Worm (Caenorhabditis elegans) whole organism, L3 larva: ENCODE measurements around the gene H40L08.9.

Experiments used
- R02D3.7 ChIP-seq: fragments of 150-350 bp; optimal IDR thresholded peaks from 2 replicates; lab custom pipeline; 2014; ENCODE audit warnings: missing biosample characterization, missing genetic modification characterization
- ZK546.5 ChIP-seq: sonication (generic microtip); optimal IDR thresholded peaks from 2 replicates; lab custom pipeline; 2017; ENCODE audit warnings: missing biosample characterization, missing genetic modification characterization
- ama-1 ChIP-seq: fragments of 150-350 bp; optimal IDR thresholded peaks from 2 replicates; lab custom pipeline; 2018
- ceh-16 ChIP-seq: sonication (generic microtip); optimal IDR thresholded peaks from 2 replicates; lab custom pipeline; 2017; ENCODE audit warnings: missing biosample characterization, missing genetic modification characterization
- ceh-28 ChIP-seq: fragments of 150-350 bp; optimal IDR thresholded peaks from 2 replicates; lab custom pipeline; 2014; ENCODE audit warnings: missing biosample characterization, missing genetic modification reagents, missing genetic modification characterization
- ceh-82 ChIP-seq: fragments of 150-350 bp; optimal IDR thresholded peaks from 2 replicates; lab custom pipeline; 2014; ENCODE audit warnings: missing biosample characterization, missing genetic modification characterization
- ceh-9 ChIP-seq: sonication (generic microtip); optimal IDR thresholded peaks from 2 replicates; lab custom pipeline; 2018; ENCODE audit warnings: missing biosample characterization, missing genetic modification characterization
- daf-12 ChIP-seq: fragments of 150-350 bp; optimal IDR thresholded peaks from 2 replicates; lab custom pipeline; 2014; ENCODE audit warnings: missing biosample characterization, missing genetic modification reagents, missing genetic modification characterization
- egl-27 ChIP-seq: sonication (generic microtip); optimal IDR thresholded peaks from 4 replicates; lab custom pipeline; 2017; ENCODE audit warnings: missing biosample characterization, missing genetic modification reagents, missing genetic modification characterization
- egl-5 ChIP-seq: fragments of 150-350 bp; optimal IDR thresholded peaks from 2 replicates; lab custom pipeline; 2017; ENCODE audit warnings: missing biosample characterization, missing genetic modification reagents, missing genetic modification characterization, inconsistent platforms
- elt-1 ChIP-seq: fragments of 150-350 bp; optimal IDR thresholded peaks from 2 replicates; lab custom pipeline; 2014; ENCODE audit warnings: missing biosample characterization, missing genetic modification characterization
- elt-2 ChIP-seq: sonication (generic microtip); optimal IDR thresholded peaks from 2 replicates; lab custom pipeline; 2016; ENCODE audit warnings: missing genetic modification reagents, mild to moderate bottlenecking, missing genetic modification characterization, missing compliant biosample characterization
- elt-3 ChIP-seq, 3 experiments: fragments of 150-350 bp in 1 of 3; sonication (generic microtip) in 2 of 3; optimal IDR thresholded peaks; 2 replicates in 2 of 3; 4 replicates in 1 of 3; lab custom pipeline; 2014 to 2017; ENCODE audit warnings: missing biosample characterization in 3 of 3, missing genetic modification characterization in 3 of 3
- eor-1 ChIP-seq, 2 experiments: fragments of 150-350 bp; optimal IDR thresholded peaks; 2 replicates each; lab custom pipeline; 2014 to 2018; ENCODE audit warnings: missing biosample characterization in 2 of 2, missing genetic modification characterization in 2 of 2
- fkh-10 ChIP-seq: sonication (generic microtip); optimal IDR thresholded peaks from 2 replicates; lab custom pipeline; 2017; ENCODE audit warnings: missing biosample characterization, missing genetic modification reagents, missing genetic modification characterization
- fkh-2 ChIP-seq: fragments of 150-350 bp; optimal IDR thresholded peaks from 2 replicates; lab custom pipeline; 2014; ENCODE audit warnings: missing biosample characterization, missing genetic modification reagents, missing genetic modification characterization
- fos-1 ChIP-seq: fragments of 150-350 bp; optimal IDR thresholded peaks from 2 replicates; lab custom pipeline; 2014; ENCODE audit warnings: missing biosample characterization, missing genetic modification characterization
- hmg-11 ChIP-seq: sonication (generic microtip); optimal IDR thresholded peaks from 2 replicates; lab custom pipeline; 2016; ENCODE audit warnings: missing genetic modification characterization, missing compliant biosample characterization
- jun-1 ChIP-seq: fragments of 150-350 bp; optimal IDR thresholded peaks from 2 replicates; lab custom pipeline; 2014; ENCODE audit warnings: missing biosample characterization, missing genetic modification reagents, missing genetic modification characterization
- lin-15B ChIP-seq: fragments of 150-350 bp; optimal IDR thresholded peaks from 2 replicates; lab custom pipeline; 2014; ENCODE audit warnings: missing biosample characterization, missing genetic modification characterization
- lin-39 ChIP-seq: fragments of 150-350 bp; optimal IDR thresholded peaks from 2 replicates; lab custom pipeline; 2018; ENCODE audit warnings: missing biosample characterization, missing genetic modification reagents, missing genetic modification characterization
- lsy-12 ChIP-seq: sonication (generic microtip); optimal IDR thresholded peaks from 2 replicates; lab custom pipeline; 2016; ENCODE audit warnings: mild to moderate bottlenecking, missing genetic modification characterization, missing compliant biosample characterization
- mml-1 ChIP-seq: fragments of 150-350 bp; sonication (generic microtip); optimal IDR thresholded peaks from 3 replicates; lab custom pipeline; 2014; ENCODE audit warnings: missing biosample characterization, missing genetic modification characterization
- nfya-1 ChIP-seq: sonication (generic microtip); optimal IDR thresholded peaks from 2 replicates; lab custom pipeline; 2017; ENCODE audit warnings: missing genetic modification characterization, mild to moderate bottlenecking, missing compliant biosample characterization, antibody characterized with exemption, moderate library complexity; ENCODE audit not compliant: insufficient read depth
- nhr-11 ChIP-seq: fragments of 150-350 bp; optimal IDR thresholded peaks from 2 replicates; lab custom pipeline; 2014; ENCODE audit warnings: missing biosample characterization, missing genetic modification characterization
- nhr-23 ChIP-seq: fragments of 150-350 bp; optimal IDR thresholded peaks from 2 replicates; lab custom pipeline; 2014; ENCODE audit warnings: missing biosample characterization, missing genetic modification reagents, missing genetic modification characterization
- nhr-237 ChIP-seq: fragments of 150-350 bp; optimal IDR thresholded peaks from 2 replicates; lab custom pipeline; 2014; ENCODE audit warnings: missing biosample characterization, missing genetic modification characterization
- nhr-25 ChIP-seq: sonication (generic microtip); optimal IDR thresholded peaks from 2 replicates; lab custom pipeline; 2017; ENCODE audit warnings: missing biosample characterization, missing genetic modification characterization
- nhr-28 ChIP-seq: fragments of 150-350 bp; optimal IDR thresholded peaks from 2 replicates; lab custom pipeline; 2014; ENCODE audit warnings: missing biosample characterization, missing genetic modification characterization
- nhr-43 ChIP-seq: sonication (generic microtip); optimal IDR thresholded peaks from 2 replicates; lab custom pipeline; 2016; ENCODE audit warnings: mild to moderate bottlenecking, missing genetic modification characterization, missing compliant biosample characterization; ENCODE audit not compliant: poor library complexity, severe bottlenecking
- nhr-67 ChIP-seq: fragments of 150-350 bp; optimal IDR thresholded peaks from 2 replicates; lab custom pipeline; 2014; ENCODE audit warnings: missing biosample characterization, missing genetic modification characterization
- nhr-76 ChIP-seq: fragments of 150-350 bp; sonication (generic microtip); optimal IDR thresholded peaks from 5 replicates; lab custom pipeline; 2014; ENCODE audit warnings: missing biosample characterization, missing genetic modification characterization
- nhr-77 ChIP-seq: fragments of 150-350 bp; optimal IDR thresholded peaks from 2 replicates; lab custom pipeline; 2014; ENCODE audit warnings: missing biosample characterization, missing genetic modification characterization
- pha-4 ChIP-seq: fragments of 150-350 bp; optimal IDR thresholded peaks from 2 replicates; lab custom pipeline; 2014; ENCODE audit warnings: missing biosample characterization, missing genetic modification reagents, missing genetic modification characterization
- pqm-1 ChIP-seq: fragments of 150-350 bp; optimal IDR thresholded peaks from 2 replicates; lab custom pipeline; 2017; ENCODE audit warnings: missing biosample characterization, missing genetic modification characterization, inconsistent platforms
- sea-2 ChIP-seq: fragments of 150-350 bp; sonication (generic microtip); optimal IDR thresholded peaks from 4 replicates; lab custom pipeline; 2014; ENCODE audit warnings: missing biosample characterization, missing genetic modification reagents, missing genetic modification characterization
- skn-1 ChIP-seq: fragments of 150-350 bp; optimal IDR thresholded peaks from 2 replicates; lab custom pipeline; 2014; ENCODE audit warnings: missing biosample characterization, missing genetic modification characterization
- snpc-4 ChIP-seq: fragments of 150-350 bp; optimal IDR thresholded peaks from 2 replicates; lab custom pipeline; 2014; ENCODE audit warnings: missing biosample characterization, missing genetic modification characterization
- tbx-2 ChIP-seq: sonication (generic microtip); optimal IDR thresholded peaks from 2 replicates; lab custom pipeline; 2016; ENCODE audit warnings: mild to moderate bottlenecking, missing genetic modification characterization, missing compliant biosample characterization
- unc-39 ChIP-seq: sonication (generic microtip); optimal IDR thresholded peaks from 4 replicates; lab custom pipeline; 2017; ENCODE audit warnings: missing biosample characterization, missing genetic modification characterization
- unc-62 ChIP-seq: fragments of 150-350 bp; sonication (generic microtip); optimal IDR thresholded peaks from 4 replicates; lab custom pipeline; 2014; ENCODE audit warnings: missing biosample characterization, missing genetic modification reagents, missing genetic modification characterization
- ztf-11 ChIP-seq: fragments of 150-350 bp; optimal IDR thresholded peaks from 2 replicates; lab custom pipeline; 2014; ENCODE audit warnings: missing biosample characterization, missing genetic modification characterization
- ztf-4 ChIP-seq: fragments of 150-350 bp; optimal IDR thresholded peaks from 2 replicates; lab custom pipeline; 2014; ENCODE audit warnings: missing biosample characterization, missing genetic modification characterization

H40L08.9 gene

ce11 chrX:15107747-15108252, 31.5 kb upstream of the H40L08.9 start, which contains the start of gene mlt-9:
Gene mlt-9, minus strand, starts transcription at chrX:15107797.
- peak; percentile 27 for TF ChIP-seq nhr-25 (tag; lab: Kevin White, UChicago)
- no peak for TF ChIP-seq hmg-11
- TF ChIP-seq pha-4, result no peak
- peak; percentile 37 for TF ChIP-seq nhr-23
- no peak for TF ChIP-seq nhr-77

- no peak for TF ChIP-seq ztf-11
- no peak for TF ChIP-seq nhr-11
- peak; percentile 13 for TF ChIP-seq unc-62 (GFP tag; lab: Kevin White, UChicago)
- TF ChIP-seq elt-1 (tag; lab: Kevin White, UChicago), result no peak
- peak; percentile 28 for TF ChIP-seq nhr-43 (tag; lab: Kevin White, UChicago)
- TF ChIP-seq skn-1, result no peak
- no peak for TF ChIP-seq ceh-28
- TF ChIP-seq lin-39 (tag; lab: Kevin White, UChicago), result peak; percentile 2
- no peak for TF ChIP-seq ceh-9 (tag; lab: Kevin White, UChicago)
- TF ChIP-seq jun-1 (tag; lab: Kevin White, UChicago), result no peak
- TF ChIP-seq daf-12 (tag; lab: Kevin White, UChicago), result no peak
- TF ChIP-seq eor-1 (tag; optimal IDR thresholded peaks at IDR 0.05; lab: Kevin White, UChicago), result no peak
- no peak for TF ChIP-seq fkh-2 (tag; lab: Kevin White, UChicago)
- TF ChIP-seq nhr-77, result no peak
- TF ChIP-seq egl-27 (tag; lab: Kevin White, UChicago), result no peak
- no peak for TF ChIP-seq sea-2 (GFP tag; lab: Kevin White, UChicago)
- TF ChIP-seq R02D3.7, result no peak
- no peak for TF ChIP-seq lin-15B (tag; lab: Kevin White, UChicago)
- no peak for TF ChIP-seq elt-2 (tag; lab: Kevin White, UChicago)
- no peak for TF ChIP-seq nhr-237 (tag; lab: Kevin White, UChicago)
- no peak for TF ChIP-seq ceh-82
- no peak for TF ChIP-seq nhr-76 (tag; lab: Kevin White, UChicago)
- TF ChIP-seq nhr-67, result no peak
- TF ChIP-seq mml-1, result no peak
- TF ChIP-seq pha-4, result no peak
- no peak for TF ChIP-seq ZK546.5 (tag; lab: Kevin White, UChicago)
- peak; percentile 88 for TF ChIP-seq egl-5 (tag; lab: Kevin White, UChicago)
- no peak for TF ChIP-seq nhr-28 (tag; lab: Kevin White, UChicago)
- no peak for TF ChIP-seq fos-1 (tag; lab: Kevin White, UChicago)
- peak in 1 of 3 experiments; percentile 5 for TF ChIP-seq elt-3 (tag; optimal IDR thresholded peaks at IDR 0.05; lab: Kevin White, UChicago)
- TF ChIP-seq snpc-4, result no peak
- no peak for TF ChIP-seq pqm-1 (tag; lab: Kevin White, UChicago)
- peak; percentile 59 for TF ChIP-seq nhr-23
- peak; percentile 82 for TF ChIP-seq nhr-25 (tag; lab: Kevin White, UChicago)
- no peak for TF ChIP-seq ztf-4
- peak; percentile 1 for TF ChIP-seq nfya-1 (tag; lab: Kevin White, UChicago)
- no peak for TF ChIP-seq lsy-12 (tag; lab: Kevin White, UChicago)
- TF ChIP-seq ceh-16, result no peak
- TF ChIP-seq ama-1 (lab: Kevin White, UChicago), result no peak
- TF ChIP-seq tbx-2 (tag; lab: Kevin White, UChicago), result no peak
- TF ChIP-seq, all 47 proteins: peak for 8
Observed at ce11 chrX:15104963-15105493, 28.7 kb upstream of the H40L08.9 start.

- TF ChIP-seq jun-1 (tag; lab: Kevin White, UChicago), result no peak
- no peak for TF ChIP-seq sea-2 (GFP tag; lab: Kevin White, UChicago)
- TF ChIP-seq unc-39, result no peak
- TF ChIP-seq elt-2 (tag; lab: Kevin White, UChicago), result no peak
- TF ChIP-seq ztf-11, result no peak
- no peak for TF ChIP-seq lin-39 (tag; lab: Kevin White, UChicago)
- TF ChIP-seq elt-1 (tag; lab: Kevin White, UChicago), result no peak
- no peak for TF ChIP-seq snpc-4
- no peak for TF ChIP-seq egl-5 (tag; lab: Kevin White, UChicago)
- TF ChIP-seq fkh-2 (tag; lab: Kevin White, UChicago), result no peak
- no peak for TF ChIP-seq pha-4
- TF ChIP-seq fkh-10 (GFP tag; lab: Kevin White, UChicago), result no peak
- no peak for TF ChIP-seq nhr-237 (tag; lab: Kevin White, UChicago)
Observed at ce11 chrX:15103481-15103880, 27.2 kb upstream of the H40L08.9 start.
